Worm (Caenorhabditis elegans) whole organism, L3 larva: Measurements from ENCODE around the gene R03H10.7.

Experiments
- jun-1 ChIP-seq: fragments of 150-350 bp; optimal IDR thresholded peaks from 2 replicates; lab custom pipeline; 2014; ENCODE audit warnings: missing biosample characterization, missing genetic modification reagents, missing genetic modification characterization
- mdl-1 ChIP-seq: fragments of 150-350 bp; optimal IDR thresholded peaks from 2 replicates; lab custom pipeline; 2014; ENCODE audit warnings: missing biosample characterization, missing genetic modification characterization
- nhr-237 ChIP-seq: fragments of 150-350 bp; optimal IDR thresholded peaks from 2 replicates; lab custom pipeline; 2014; ENCODE audit warnings: missing biosample characterization, missing genetic modification characterization
- ztf-11 ChIP-seq: fragments of 150-350 bp; optimal IDR thresholded peaks from 2 replicates; lab custom pipeline; 2014; ENCODE audit warnings: missing biosample characterization, missing genetic modification characterization

DNA sequence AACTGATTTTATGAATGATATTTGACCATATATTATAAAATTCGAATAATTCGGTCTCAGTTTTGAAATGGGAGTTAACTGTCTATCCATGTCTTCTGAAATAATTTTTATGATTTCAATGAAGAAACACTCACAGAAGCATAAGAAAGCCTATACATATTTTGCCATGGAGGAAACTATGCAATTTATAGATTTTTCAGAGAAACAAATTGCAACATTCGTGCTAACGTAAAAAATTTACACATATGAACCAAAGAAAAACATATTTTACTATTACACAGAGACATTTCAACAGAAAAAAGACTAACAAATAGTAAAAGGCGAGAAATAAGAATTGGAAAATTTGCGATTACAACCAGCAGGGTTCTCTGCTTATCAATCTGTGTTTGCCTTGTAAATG is at the start of gene R03H10.7:
- TF ChIP-seq mdl-1 (tag; lab: Kevin White, UChicago) (no peak), ztf-11 (tag; lab: Kevin White, UChicago) (no peak), jun-1 (tag; lab: Kevin White, UChicago) (no peak), nhr-237 (tag; lab: Kevin White, UChicago) (no peak)
